Worm (Caenorhabditis elegans) whole organism, mixed stage, embryonic: ENCODE data around the gene efn-2.

Experiments
- ceh-83 ChIP-seq: fragments of 200-800 bp; sonication (Bioruptor generic); optimal IDR thresholded peaks from 2 replicates; lab custom pipeline; 2018; ENCODE audit warnings: mild to moderate bottlenecking, missing genetic modification characterization, missing compliant biosample characterization
- ces-1 ChIP-seq: fragments of 150-350 bp; optimal IDR thresholded peaks from 2 replicates; lab custom pipeline; 2014; ENCODE audit warnings: missing biosample characterization, missing genetic modification reagents, missing genetic modification characterization
- elt-3 ChIP-seq: fragments of 150-350 bp; optimal IDR thresholded peaks from 2 replicates; lab custom pipeline; 2014; ENCODE audit warnings: missing biosample characterization, missing genetic modification characterization
- flh-1 ChIP-seq: fragments of 200-800 bp; sonication (Bioruptor generic); optimal IDR thresholded peaks from 2 replicates; lab custom pipeline; 2018; ENCODE audit warnings: mild to moderate bottlenecking, missing genetic modification characterization, moderate library complexity, missing compliant biosample characterization
- ztf-11 ChIP-seq: fragments of 150-350 bp; optimal IDR thresholded peaks from 2 replicates; lab custom pipeline; 2014; ENCODE audit warnings: missing biosample characterization, missing genetic modification characterization

- TF ChIP-seq ceh-83 (GFP tag; lab: Kevin White, UChicago) (no peak), flh-1 (no peak), ztf-11 (no peak), elt-3 (no peak), ces-1 (GFP tag; lab: Kevin White, UChicago) (no peak)
These were observed 14.5 kb downstream of the efn-2 start, which contains the start of the genes C43F9.5 and nkb-2 for ce11 chrIV:10590649-10591048.
